Worm (Caenorhabditis elegans) whole organism, L2 larva: ENCODE data around the gene cct-1.
A peak's percentile ranks its signal among the peaks of the same experiment; 100 is the strongest.

Experiments
- C34F6.9 ChIP-seq: fragments of 150-350 bp; optimal IDR thresholded peaks from 2 replicates; lab custom pipeline; 2014; ENCODE audit warnings: missing biosample characterization, missing genetic modification characterization
- F13H6.1 ChIP-seq: sonication (generic microtip); optimal IDR thresholded peaks from 2 replicates; lab custom pipeline; 2016; ENCODE audit warnings: missing genetic modification characterization, missing compliant biosample characterization
- R02D3.7 ChIP-seq: fragments of 150-350 bp; optimal IDR thresholded peaks from 2 replicates; lab custom pipeline; 2014; ENCODE audit warnings: missing biosample characterization, missing genetic modification characterization
- Y55F3AM.14 ChIP-seq: fragments of 200-800 bp; sonication (Bioruptor generic); optimal IDR thresholded peaks from 2 replicates; lab custom pipeline; 2018; ENCODE audit warnings: mild to moderate bottlenecking, missing genetic modification characterization, missing compliant biosample characterization
- ZK546.5 ChIP-seq: sonication (generic microtip); optimal IDR thresholded peaks from 2 replicates; lab custom pipeline; 2017; ENCODE audit warnings: missing biosample characterization, missing genetic modification characterization
- alr-1 ChIP-seq: fragments of 150-350 bp; optimal IDR thresholded peaks from 2 replicates; lab custom pipeline; 2014; ENCODE audit warnings: missing biosample characterization, missing genetic modification characterization
- aly-2 ChIP-seq: fragments of 150-350 bp; optimal IDR thresholded peaks from 2 replicates; lab custom pipeline; 2014; ENCODE audit warnings: missing biosample characterization, missing genetic modification characterization
- ama-1 ChIP-seq: fragments of 150-350 bp; optimal IDR thresholded peaks from 2 replicates; lab custom pipeline; 2018; ENCODE audit warnings: inconsistent platforms
- blmp-1 ChIP-seq: sonication (generic microtip); optimal IDR thresholded peaks from 2 replicates; lab custom pipeline; 2017; ENCODE audit warnings: missing genetic modification characterization, mild to moderate bottlenecking, missing compliant biosample characterization, antibody characterized with exemption, moderate library complexity; ENCODE audit not compliant: insufficient read depth
- ceh-16 ChIP-seq: fragments of 150-350 bp; optimal IDR thresholded peaks from 2 replicates; lab custom pipeline; 2014; ENCODE audit warnings: missing biosample characterization, missing genetic modification characterization
- ceh-82 ChIP-seq: fragments of 150-350 bp; optimal IDR thresholded peaks from 2 replicates; lab custom pipeline; 2014; ENCODE audit warnings: missing biosample characterization, missing genetic modification characterization
- crh-2 ChIP-seq: sonication (generic microtip); optimal IDR thresholded peaks from 2 replicates; lab custom pipeline; 2017; ENCODE audit warnings: missing biosample characterization, missing genetic modification characterization
- dmd-4 ChIP-seq: sonication (generic microtip); optimal IDR thresholded peaks from 2 replicates; lab custom pipeline; 2017; ENCODE audit warnings: missing biosample characterization, missing genetic modification characterization
- egl-27 ChIP-seq: sonication (generic microtip); optimal IDR thresholded peaks from 3 replicates; lab custom pipeline; 2017; ENCODE audit warnings: missing biosample characterization, missing genetic modification reagents, missing genetic modification characterization
- elt-1 ChIP-seq: fragments of 150-350 bp; optimal IDR thresholded peaks from 2 replicates; lab custom pipeline; 2014; ENCODE audit warnings: missing biosample characterization, missing genetic modification characterization
- elt-3 ChIP-seq: sonication (generic microtip); optimal IDR thresholded peaks from 2 replicates; lab custom pipeline; 2017; ENCODE audit warnings: missing biosample characterization, missing genetic modification characterization
- fos-1 ChIP-seq: fragments of 150-350 bp; optimal IDR thresholded peaks from 2 replicates; lab custom pipeline; 2014; ENCODE audit warnings: missing biosample characterization, missing genetic modification characterization
- gmeb-1 ChIP-seq: fragments of 150-350 bp; optimal IDR thresholded peaks from 2 replicates; lab custom pipeline; 2014; ENCODE audit warnings: missing biosample characterization, missing genetic modification characterization
- lin-11 ChIP-seq: fragments of 150-350 bp; sonication (generic microtip); optimal IDR thresholded peaks from 2 replicates; lab custom pipeline; 2014; ENCODE audit warnings: missing biosample characterization, missing genetic modification characterization, inconsistent platforms, mixed read lengths
- lin-13 ChIP-seq: fragments of 150-350 bp; optimal IDR thresholded peaks from 2 replicates; lab custom pipeline; 2014; ENCODE audit warnings: missing biosample characterization, missing genetic modification reagents, missing genetic modification characterization
- lin-39 ChIP-seq: fragments of 150-350 bp; optimal IDR thresholded peaks from 2 replicates; lab custom pipeline; 2014; ENCODE audit warnings: missing biosample characterization, missing genetic modification reagents, missing genetic modification characterization
- lsy-2 ChIP-seq, 2 experiments: fragments of 150-350 bp in 1 of 2; sonication (generic microtip) in 1 of 2; optimal IDR thresholded peaks; 2 replicates each; lab custom pipeline; 2014 to 2017; ENCODE audit warnings: missing biosample characterization in 2 of 2, missing genetic modification characterization in 2 of 2
- mab-5 ChIP-seq: fragments of 150-350 bp; optimal IDR thresholded peaks from 2 replicates; lab custom pipeline; 2014; ENCODE audit warnings: missing biosample characterization, missing genetic modification characterization
- mbf-1 ChIP-seq: sonication (generic microtip); optimal IDR thresholded peaks from 2 replicates; lab custom pipeline; 2017; ENCODE audit warnings: missing biosample characterization, missing genetic modification characterization
- mdl-1 ChIP-seq, 2 experiments: fragments of 150-350 bp in 1 of 2; sonication (generic microtip) in 1 of 2; optimal IDR thresholded peaks; 2 replicates each; lab custom pipeline; 2017; ENCODE audit warnings: missing biosample characterization in 2 of 2, missing genetic modification characterization in 2 of 2
- nhr-10 ChIP-seq: sonication (generic microtip); optimal IDR thresholded peaks from 2 replicates; lab custom pipeline; 2017; ENCODE audit warnings: missing biosample characterization, missing genetic modification characterization
- nhr-129 ChIP-seq: fragments of 150-350 bp; optimal IDR thresholded peaks from 2 replicates; lab custom pipeline; 2014; ENCODE audit warnings: missing biosample characterization, missing genetic modification characterization
- nhr-21 ChIP-seq: fragments of 150-350 bp; optimal IDR thresholded peaks from 2 replicates; lab custom pipeline; 2014; ENCODE audit warnings: missing biosample characterization, missing genetic modification characterization
- nhr-23 ChIP-seq: fragments of 150-350 bp; optimal IDR thresholded peaks from 2 replicates; lab custom pipeline; 2014; ENCODE audit warnings: missing biosample characterization, missing genetic modification reagents, missing genetic modification characterization
- nhr-237 ChIP-seq: fragments of 150-350 bp; optimal IDR thresholded peaks from 2 replicates; lab custom pipeline; 2014; ENCODE audit warnings: missing biosample characterization, missing genetic modification characterization
- nhr-25 ChIP-seq: fragments of 150-350 bp; sonication (generic microtip); optimal IDR thresholded peaks from 3 replicates; lab custom pipeline; 2014; ENCODE audit warnings: missing biosample characterization, missing genetic modification characterization
- nhr-6 ChIP-seq: fragments of 150-350 bp; optimal IDR thresholded peaks from 2 replicates; lab custom pipeline; 2014; ENCODE audit warnings: missing biosample characterization, missing genetic modification characterization
- nhr-77 ChIP-seq: fragments of 150-350 bp; optimal IDR thresholded peaks from 2 replicates; lab custom pipeline; 2014; ENCODE audit warnings: missing biosample characterization, missing genetic modification characterization
- sem-4 ChIP-seq: fragments of 150-350 bp; optimal IDR thresholded peaks from 2 replicates; lab custom pipeline; 2014; ENCODE audit warnings: missing biosample characterization, missing genetic modification reagents, missing genetic modification characterization
- skn-1 ChIP-seq: sonication (generic microtip); optimal IDR thresholded peaks from 2 replicates; lab custom pipeline; 2017; ENCODE audit warnings: missing biosample characterization, missing genetic modification characterization
- sma-3 ChIP-seq: sonication (generic microtip); optimal IDR thresholded peaks from 2 replicates; lab custom pipeline; 2016; ENCODE audit warnings: missing genetic modification reagents, missing genetic modification characterization, missing compliant biosample characterization
- sma-9 ChIP-seq, 2 experiments: fragments of 150-350 bp in 1 of 2; sonication (generic microtip) in 1 of 2; optimal IDR thresholded peaks; 2 replicates each; lab custom pipeline; 2014 to 2016; ENCODE audit warnings: missing genetic modification characterization in 2 of 2, mild to moderate bottlenecking in 1 of 2, missing biosample characterization in 1 of 2, missing compliant biosample characterization in 1 of 2, missing genetic modification reagents in 1 of 2, moderate library complexity in 1 of 2
- snpc-4 ChIP-seq: fragments of 150-350 bp; optimal IDR thresholded peaks from 2 replicates; lab custom pipeline; 2014; ENCODE audit warnings: missing biosample characterization, missing genetic modification characterization
- unc-39 ChIP-seq: fragments of 150-350 bp; optimal IDR thresholded peaks from 2 replicates; lab custom pipeline; 2014; ENCODE audit warnings: missing biosample characterization, missing genetic modification characterization
- unc-55 ChIP-seq: fragments of 150-350 bp; sonication (generic microtip); optimal IDR thresholded peaks from 3 replicates; lab custom pipeline; 2014; ENCODE audit warnings: missing biosample characterization, missing genetic modification reagents, missing genetic modification characterization
- unc-62 ChIP-seq: fragments of 150-350 bp; optimal IDR thresholded peaks from 2 replicates; lab custom pipeline; 2014; ENCODE audit warnings: missing biosample characterization, missing genetic modification reagents, missing genetic modification characterization
- zag-1 ChIP-seq: fragments of 150-350 bp; optimal IDR thresholded peaks from 2 replicates; lab custom pipeline; 2014; ENCODE audit warnings: missing biosample characterization, missing genetic modification characterization
- ztf-1 ChIP-seq: fragments of 200-800 bp; sonication (Bioruptor generic); conservative IDR thresholded peaks from 2 replicates; pipeline ENCODE4 v1.3.6; 2022; ENCODE audit warnings: missing genetic modification characterization, missing compliant biosample characterization
- ztf-11 ChIP-seq: sonication (generic microtip); optimal IDR thresholded peaks from 2 replicates; lab custom pipeline; 2017; ENCODE audit warnings: missing biosample characterization, missing genetic modification characterization
- ztf-4 ChIP-seq: fragments of 150-350 bp; optimal IDR thresholded peaks from 2 replicates; lab custom pipeline; 2014; ENCODE audit warnings: missing biosample characterization, missing genetic modification characterization

cct-1 gene

ce11 chrII:8138015-8138546 is 47.2 kb upstream of the cct-1 start, which contains the start of gene cdc-48.2:
TSS of gene cdc-48.2 (plus strand) at chrII:8138496.
- TF ChIP-seq skn-1 (tag; lab: Kevin White, UChicago) (peak; percentile 86), R02D3.7 (no peak), unc-55 (GFP tag; lab: Kevin White, UChicago) (peak; percentile 2), lsy-2 (tag; optimal IDR thresholded peaks at IDR 0.05; lab: Kevin White, UChicago) (peak in 1 of 2 experiments; percentile 27), fos-1 (tag; lab: Kevin White, UChicago) (peak; percentile 0), nhr-10 (tag; lab: Kevin White, UChicago) (no peak), C34F6.9 (tag; lab: Kevin White, UChicago) (peak; percentile 36)

DNA sequence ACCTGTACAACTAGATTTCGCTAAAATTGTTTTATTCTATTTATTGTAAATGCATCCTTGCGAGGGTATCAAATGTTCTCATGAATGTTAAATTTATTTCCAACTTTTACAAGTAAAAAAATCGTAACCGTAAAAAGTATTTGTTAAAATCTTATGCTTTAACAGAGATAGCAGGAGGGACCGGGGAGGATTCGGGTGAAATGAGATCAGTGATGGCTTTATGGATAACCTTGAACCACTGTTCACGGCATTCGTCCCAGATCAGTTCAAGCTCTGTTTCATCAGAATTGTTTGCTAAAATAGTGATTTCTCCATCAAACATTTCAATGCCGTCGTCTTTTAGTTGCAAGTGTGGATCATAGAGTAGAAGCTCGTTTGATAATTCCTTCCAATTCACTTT is 44.1 kb upstream of the cct-1 start:
- TF ChIP-seq sem-4 (tag; lab: Kevin White, UChicago) (no peak), lin-39 (no peak), ZK546.5 (tag; lab: Kevin White, UChicago) (no peak), unc-55 (GFP tag; lab: Kevin White, UChicago) (no peak), elt-3 (tag; lab: Kevin White, UChicago) (no peak), alr-1 (tag; lab: Kevin White, UChicago) (no peak), nhr-6 (tag; lab: Kevin White, UChicago) (no peak), unc-62 (GFP tag; lab: Kevin White, UChicago) (no peak), nhr-21 (tag; lab: Kevin White, UChicago) (no peak), ceh-16 (tag; lab: Kevin White, UChicago) (no peak), nhr-23 (tag; lab: Kevin White, UChicago) (no peak), mdl-1 (tag; optimal IDR thresholded peaks at IDR 0.05; lab: Kevin White, UChicago) (no peak), unc-39 (tag; lab: Kevin White, UChicago) (no peak), aly-2 (tag; lab: Kevin White, UChicago) (no peak), sma-3 (no peak)

DNA sequence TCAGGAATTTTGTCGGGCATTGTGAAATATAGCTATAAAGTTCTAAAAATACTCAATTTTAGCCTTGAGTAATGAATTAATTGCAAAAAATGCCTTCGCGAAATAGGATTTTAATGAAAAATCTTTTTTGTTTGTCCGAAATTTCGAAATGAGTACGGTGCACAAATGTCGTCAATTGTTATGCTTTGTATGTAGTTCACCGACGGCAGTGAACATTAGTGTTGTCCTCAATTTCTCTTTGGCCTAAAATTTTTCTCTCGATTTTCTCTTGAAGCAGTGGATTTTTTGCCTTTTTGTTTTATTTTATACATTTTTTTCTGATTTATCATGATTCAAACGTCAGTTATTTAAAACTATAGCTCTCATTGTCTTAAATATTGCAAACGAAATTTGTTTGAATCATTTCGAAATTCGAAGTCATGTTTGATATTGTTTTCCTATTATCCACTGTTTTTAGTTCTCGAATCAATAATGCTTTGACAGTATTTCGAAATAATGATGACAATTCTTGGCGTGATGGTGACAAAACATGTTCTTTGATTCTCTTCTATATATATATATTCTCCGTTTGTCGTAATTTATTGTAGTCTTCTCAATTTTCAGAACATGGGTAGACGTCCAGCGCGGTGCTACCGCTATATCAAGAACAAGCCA is 41.8 kb upstream of the cct-1 start, which contains the start of the genes ints-11 and rpl-10:
ints-11 (minus strand) TSS at position 201 of the 654 bp plus-strand sequence.
rpl-10 (plus strand) TSS at position 604 of the 654 bp plus-strand sequence.
- no peak for TF ChIP-seq R02D3.7
- TF ChIP-seq elt-3 (tag; lab: Kevin White, UChicago) = no peak
- peak; percentile 22 for TF ChIP-seq lin-13 (GFP tag; lab: Kevin White, UChicago)
- no peak for TF ChIP-seq nhr-23 (tag; lab: Kevin White, UChicago)
- no peak for TF ChIP-seq nhr-237 (tag; lab: Kevin White, UChicago)
- no peak for TF ChIP-seq ceh-82 (tag; lab: Kevin White, UChicago)
- TF ChIP-seq aly-2 (tag; lab: Kevin White, UChicago) = no peak
- TF ChIP-seq alr-1 (tag; lab: Kevin White, UChicago) = no peak
- no peak for TF ChIP-seq egl-27 (tag; lab: Kevin White, UChicago)
- TF ChIP-seq F13H6.1 (tag; lab: Kevin White, UChicago) = no peak
- TF ChIP-seq ama-1 = no peak
- no peak for TF ChIP-seq nhr-25
- no peak for TF ChIP-seq nhr-77
- peak; percentile 85 for TF ChIP-seq C34F6.9 (tag; lab: Kevin White, UChicago)
- TF ChIP-seq nhr-10 (tag; lab: Kevin White, UChicago) = no peak
- peak; percentile 69 for TF ChIP-seq nhr-129 (tag; lab: Kevin White, UChicago)
- TF ChIP-seq elt-1 (tag; lab: Kevin White, UChicago) = no peak
- no peak for TF ChIP-seq ztf-4 (tag; lab: Kevin White, UChicago)
- no peak for TF ChIP-seq ZK546.5 (tag; lab: Kevin White, UChicago)
- TF ChIP-seq fos-1 (tag; lab: Kevin White, UChicago) = peak; percentile 42
- TF ChIP-seq sma-9 (GFP tag; optimal IDR thresholded peaks at IDR 0.05; lab: Kevin White, UChicago) = no peak
- no peak for TF ChIP-seq sma-9 (tag; optimal IDR thresholded peaks at IDR 0.05; lab: Kevin White, UChicago)
- TF ChIP-seq ztf-1 = no peak
- no peak for TF ChIP-seq zag-1 (tag; lab: Kevin White, UChicago)
- no peak for TF ChIP-seq dmd-4 (tag; lab: Kevin White, UChicago)
- no peak for TF ChIP-seq lin-11 (tag; lab: Kevin White, UChicago)
- no peak for TF ChIP-seq blmp-1 (tag; lab: Kevin White, UChicago)
- TF ChIP-seq lsy-2 (tag; optimal IDR thresholded peaks at IDR 0.05; lab: Kevin White, UChicago) = peak; percentile 65 to 97
- peak; percentile 58 for TF ChIP-seq crh-2
- TF ChIP-seq nhr-6 (tag; lab: Kevin White, UChicago) = no peak
- peak; percentile 85 for TF ChIP-seq unc-55 (GFP tag; lab: Kevin White, UChicago)
- TF ChIP-seq mbf-1 (tag; lab: Kevin White, UChicago) = no peak
- TF ChIP-seq gmeb-1 (tag; lab: Kevin White, UChicago) = peak; percentile 56
- TF ChIP-seq mab-5 = no peak
- TF ChIP-seq snpc-4 = no peak
- TF ChIP-seq sem-4 (tag; lab: Kevin White, UChicago) = no peak
- TF ChIP-seq skn-1 (tag; lab: Kevin White, UChicago) = peak; percentile 6
- TF ChIP-seq Y55F3AM.14 (GFP tag; lab: Kevin White, UChicago) = no peak
- TF ChIP-seq sma-3 = peak; percentile 43
- TF ChIP-seq ztf-11 (tag; lab: Kevin White, UChicago) = no peak
